Fruit fly (Drosophila melanogaster) whole organism, embryonic: ENCODE results near the gene mRpL20.
A peak's percentile ranks its signal among the peaks of the same experiment; 100 is the strongest.

Experiments used
- ATbp ChIP-seq: fragments of 200-800 bp; sonication (Bioruptor generic); optimal IDR thresholded peaks from 2 replicates; lab custom pipeline; 2017; ENCODE audit warnings: missing biosample characterization, mild to moderate bottlenecking, missing genetic modification characterization, missing genetic modification reagents
- Aef1 ChIP-seq: fragments of 200-800 bp; sonication (Bioruptor generic); IDR thresholded peaks from 3 replicates; pipeline ENCODE4 v1.3.6; 2022; ENCODE audit warnings: missing biosample characterization, missing genetic modification characterization
- BEAF-32 ChIP-seq: fragments of 200-800 bp; sonication (Bioruptor generic); optimal IDR thresholded peaks from 3 replicates; lab custom pipeline; 2017; ENCODE audit warnings: missing biosample characterization, missing genetic modification characterization, mild to moderate bottlenecking, moderate library complexity, missing genetic modification reagents
- CG10366 ChIP-seq: fragments of 200-800 bp; sonication (Bioruptor generic); IDR thresholded peaks from 2 replicates; pipeline ENCODE4 v1.3.6; 2022; ENCODE audit warnings: missing biosample characterization, missing genetic modification characterization
- CG12299 ChIP-seq: fragments of 200-800 bp; sonication (Bioruptor generic); optimal IDR thresholded peaks from 2 replicates; lab custom pipeline; 2018; ENCODE audit warnings: missing biosample characterization, mild to moderate bottlenecking, missing genetic modification characterization
- CG12659 ChIP-seq: fragments of 200-800 bp; sonication (Bioruptor generic); optimal IDR thresholded peaks from 3 replicates; lab custom pipeline; 2017; ENCODE audit warnings: mild to moderate bottlenecking, missing biosample characterization, missing genetic modification reagents, missing genetic modification characterization
- CG16815 ChIP-seq: fragments of 200-800 bp; sonication (Bioruptor generic); optimal IDR thresholded peaks from 3 replicates; lab custom pipeline; 2017; ENCODE audit warnings: missing biosample characterization, mild to moderate bottlenecking, missing genetic modification characterization
- CG1832 ChIP-seq: fragments of 200-800 bp; sonication (Bioruptor generic); optimal IDR thresholded peaks from 2 replicates; lab custom pipeline; 2017; ENCODE audit warnings: missing biosample characterization, mild to moderate bottlenecking, missing genetic modification characterization, inconsistent platforms
- CG2202 ChIP-seq: fragments of 200-800 bp; sonication (Bioruptor generic); optimal IDR thresholded peaks from 2 replicates; lab custom pipeline; 2018; ENCODE audit warnings: missing biosample characterization, mild to moderate bottlenecking, missing genetic modification characterization
- CG30403 ChIP-seq: fragments of 200-800 bp; sonication (Bioruptor generic); optimal IDR thresholded peaks from 3 replicates; lab custom pipeline; 2016; ENCODE audit warnings: missing biosample characterization, missing genetic modification characterization
- CG34376 ChIP-seq: fragments of 200-800 bp; sonication (Bioruptor generic); optimal IDR thresholded peaks from 2 replicates; lab custom pipeline; 2018; ENCODE audit warnings: missing biosample characterization, mild to moderate bottlenecking, missing genetic modification characterization
- CG3995 ChIP-seq: fragments of 200-800 bp; sonication (Bioruptor generic); optimal IDR thresholded peaks from 3 replicates; lab custom pipeline; 2016; ENCODE audit warnings: missing biosample characterization, missing genetic modification characterization
- CG4404 ChIP-seq: fragments of 200-800 bp; sonication (Bioruptor generic); IDR thresholded peaks from 2 replicates; pipeline ENCODE4 v1.3.6; 2022; ENCODE audit warnings: missing biosample characterization, missing genetic modification characterization
- CG5245 ChIP-seq: fragments of 200-800 bp; sonication (Bioruptor generic); optimal IDR thresholded peaks from 3 replicates; lab custom pipeline; 2016; ENCODE audit warnings: missing biosample characterization, missing genetic modification characterization
- CG6689 ChIP-seq: fragments of 200-800 bp; sonication (Bioruptor generic); IDR thresholded peaks from 2 replicates; pipeline ENCODE4 v1.3.6; 2022; ENCODE audit warnings: missing biosample characterization, missing genetic modification characterization
- CG6791 ChIP-seq: fragments of 200-800 bp; sonication (Bioruptor generic); IDR thresholded peaks from 3 replicates; pipeline ENCODE4 v1.3.6; 2022; ENCODE audit warnings: missing biosample characterization, missing genetic modification characterization; ENCODE audit not compliant: partially characterized antibody
- CkIIα-i1 ChIP-seq: fragments of 200-800 bp; sonication (Bioruptor generic); IDR thresholded peaks from 2 replicates; pipeline ENCODE4 v1.3.6; 2022; ENCODE audit warnings: missing biosample characterization, missing genetic modification characterization
- Fer3 ChIP-seq: fragments of 200-800 bp; sonication (Bioruptor generic); optimal IDR thresholded peaks from 2 replicates; lab custom pipeline; 2018; ENCODE audit warnings: missing biosample characterization, mild to moderate bottlenecking, missing genetic modification characterization, moderate library complexity
- HLH3B ChIP-seq: fragments of 200-800 bp; sonication (Bioruptor generic); IDR thresholded peaks from 2 replicates; pipeline ENCODE4 v1.3.6; 2022; ENCODE audit warnings: missing biosample characterization, missing genetic modification characterization
- Hand ChIP-seq: fragments of 200-800 bp; sonication (Bioruptor generic); optimal IDR thresholded peaks from 2 replicates; lab custom pipeline; 2017; ENCODE audit warnings: mild to moderate bottlenecking, missing biosample characterization, missing genetic modification reagents, missing genetic modification characterization
- MESR4 ChIP-seq: fragments of 200-800 bp; sonication (Bioruptor generic); optimal IDR thresholded peaks from 2 replicates; lab custom pipeline; 2018; ENCODE audit warnings: missing biosample characterization, mild to moderate bottlenecking, missing genetic modification characterization, moderate library complexity
- Nf-YC ChIP-seq: fragments of 200-800 bp; optimal IDR thresholded peaks from 3 replicates; lab custom pipeline; 2019; ENCODE audit warnings: missing biosample characterization, mild to moderate bottlenecking, missing genetic modification characterization, moderate library complexity
- Optix ChIP-seq: fragments of 200-800 bp; sonication (Bioruptor generic); IDR thresholded peaks from 3 replicates; pipeline ENCODE4 v1.3.6; 2022; ENCODE audit warnings: missing biosample characterization, missing genetic modification characterization
- Rx ChIP-seq: fragments of 200-800 bp; sonication (Bioruptor generic); IDR thresholded peaks from 2 replicates; pipeline ENCODE4 v1.3.6; 2022; ENCODE audit warnings: missing biosample characterization, missing genetic modification characterization
- Stat92E ChIP-seq, 3 experiments: fragments of >200 bp in 2 of 3; fragments of 200-800 bp in 1 of 3; sonication (Bioruptor generic) in 1 of 3; optimal IDR thresholded peaks; 2 replicates each; lab custom pipeline; 2017 to 2019; ENCODE audit warnings: missing biosample characterization in 3 of 3, missing genetic modification characterization in 3 of 3, mild to moderate bottlenecking in 1 of 3, moderate library complexity in 1 of 3
- amos ChIP-seq: fragments of 200-800 bp; sonication (Bioruptor generic); IDR thresholded peaks from 2 replicates; pipeline ENCODE4 v1.3.6; 2022; ENCODE audit warnings: missing biosample characterization, missing genetic modification characterization; ENCODE audit not compliant: partially characterized antibody
- ara ChIP-seq: fragments of 200-800 bp; sonication (Bioruptor generic); IDR thresholded peaks from 2 replicates; pipeline ENCODE4 v1.3.6; 2022; ENCODE audit warnings: missing biosample characterization, missing genetic modification characterization
- ato ChIP-seq: fragments of 200-800 bp; sonication (Bioruptor generic); IDR thresholded peaks from 2 replicates; pipeline ENCODE4 v1.3.6; 2022; ENCODE audit warnings: missing biosample characterization, missing genetic modification characterization; ENCODE audit not compliant: partially characterized antibody
- chinmo ChIP-seq: fragments of 200-800 bp; sonication (Bioruptor generic); IDR thresholded peaks from 4 replicates; pipeline ENCODE4 v1.3.6; 2022; ENCODE audit warnings: missing biosample characterization, missing genetic modification characterization; ENCODE audit not compliant: partially characterized antibody
- crp ChIP-seq, 2 experiments: fragments of 200-800 bp; sonication (Bioruptor generic); optimal IDR thresholded peaks; 2 replicates in 1 of 2; 3 replicates in 1 of 2; lab custom pipeline; 2017; ENCODE audit warnings: missing biosample characterization in 2 of 2, missing genetic modification characterization in 2 of 2, mild to moderate bottlenecking in 1 of 2, moderate library complexity in 1 of 2
- dmrt99B ChIP-seq: fragments of 200-800 bp; sonication (Bioruptor generic); optimal IDR thresholded peaks from 2 replicates; lab custom pipeline; 2018; ENCODE audit warnings: missing biosample characterization, mild to moderate bottlenecking, missing genetic modification characterization, moderate library complexity
- gcm ChIP-seq: fragments of 200-800 bp; sonication (Bioruptor generic); optimal IDR thresholded peaks from 2 replicates; lab custom pipeline; 2019; ENCODE audit warnings: missing biosample characterization, mild to moderate bottlenecking, missing genetic modification characterization, moderate library complexity
- gsb-n ChIP-seq: fragments of 200-800 bp; sonication (Bioruptor generic); optimal IDR thresholded peaks from 3 replicates; lab custom pipeline; 2018; ENCODE audit warnings: missing biosample characterization, mild to moderate bottlenecking, missing genetic modification characterization
- insv ChIP-seq, 2 experiments: fragments of 200-800 bp; sonication (Bioruptor generic); optimal IDR thresholded peaks; 3 replicates each; lab custom pipeline; 2016 to 2018; ENCODE audit warnings: missing biosample characterization in 2 of 2, missing genetic modification characterization in 2 of 2
- jigr1 ChIP-seq: fragments of 200-800 bp; sonication (Bioruptor generic); IDR thresholded peaks from 3 replicates; pipeline ENCODE4 v1.3.6; 2022; ENCODE audit warnings: missing biosample characterization, missing genetic modification characterization
- kay ChIP-seq: fragments of 200-800 bp; sonication (Bioruptor generic); optimal IDR thresholded peaks from 2 replicates; lab custom pipeline; 2016; ENCODE audit warnings: missing biosample characterization, missing genetic modification characterization
- kni ChIP-seq: fragments of 200-800 bp; sonication (Bioruptor generic); optimal IDR thresholded peaks from 3 replicates; lab custom pipeline; 2017; ENCODE audit warnings: mild to moderate bottlenecking, missing biosample characterization, missing genetic modification reagents, missing genetic modification characterization
- lov ChIP-seq, 2 experiments: fragments of 200-800 bp in 1 of 2; fragments of >200 bp in 1 of 2; sonication (Bioruptor generic) in 1 of 2; IDR thresholded peaks in 1 of 2; optimal IDR thresholded peaks in 1 of 2; 2 replicates in 1 of 2; 3 replicates in 1 of 2; pipeline versions ENCODE4 v1.3.6 to Lab custom; 2017 to 2022; ENCODE audit warnings: missing biosample characterization in 1 of 2, missing genetic modification characterization in 1 of 2
- nau ChIP-seq: fragments of 200-800 bp; sonication (Bioruptor generic); optimal IDR thresholded peaks from 3 replicates; lab custom pipeline; 2017; ENCODE audit warnings: missing biosample characterization, mild to moderate bottlenecking, missing genetic modification characterization, missing genetic modification reagents
- onecut ChIP-seq: fragments of 200-800 bp; sonication (Bioruptor generic); IDR thresholded peaks from 2 replicates; pipeline ENCODE4 v1.3.6; 2022; ENCODE audit warnings: missing biosample characterization, missing genetic modification characterization
- pho ChIP-seq: fragments of 200-800 bp; sonication (Bioruptor generic); optimal IDR thresholded peaks from 2 replicates; lab custom pipeline; 2016; ENCODE audit warnings: missing biosample characterization, missing genetic modification characterization
- run ChIP-seq: fragments of 200-800 bp; sonication (Bioruptor generic); optimal IDR thresholded peaks from 3 replicates; lab custom pipeline; 2018; ENCODE audit warnings: missing biosample characterization, mild to moderate bottlenecking, missing genetic modification characterization
- sd ChIP-seq: fragments of 200-800 bp; sonication (Bioruptor generic); optimal IDR thresholded peaks from 3 replicates; lab custom pipeline; 2018; ENCODE audit warnings: missing biosample characterization, mild to moderate bottlenecking, missing genetic modification characterization, moderate library complexity
- sens ChIP-seq: fragments of 200-800 bp; sonication (Bioruptor generic); peaks from one replicate; lab custom pipeline; 2016; ENCODE audit warnings: missing biosample characterization, missing genetic modification characterization
- sima ChIP-seq: fragments of 200-800 bp; sonication (Bioruptor generic); optimal IDR thresholded peaks from 2 replicates; lab custom pipeline; 2016; ENCODE audit warnings: missing biosample characterization, missing genetic modification characterization
- slp2 ChIP-seq: fragments of 200-800 bp; sonication (Bioruptor generic); optimal IDR thresholded peaks from 2 replicates; lab custom pipeline; 2016; ENCODE audit warnings: missing biosample characterization, missing genetic modification characterization
- tx ChIP-seq: fragments of 200-800 bp; sonication (Bioruptor generic); optimal IDR thresholded peaks from 2 replicates; lab custom pipeline; 2016; ENCODE audit warnings: missing biosample characterization, missing genetic modification characterization
- unc-4 ChIP-seq: fragments of 200-800 bp; sonication (Bioruptor generic); IDR thresholded peaks from 2 replicates; pipeline ENCODE4 v1.3.6; 2022; ENCODE audit warnings: missing biosample characterization, missing genetic modification characterization; ENCODE audit not compliant: partially characterized antibody

Gene mRpL20

DNA sequence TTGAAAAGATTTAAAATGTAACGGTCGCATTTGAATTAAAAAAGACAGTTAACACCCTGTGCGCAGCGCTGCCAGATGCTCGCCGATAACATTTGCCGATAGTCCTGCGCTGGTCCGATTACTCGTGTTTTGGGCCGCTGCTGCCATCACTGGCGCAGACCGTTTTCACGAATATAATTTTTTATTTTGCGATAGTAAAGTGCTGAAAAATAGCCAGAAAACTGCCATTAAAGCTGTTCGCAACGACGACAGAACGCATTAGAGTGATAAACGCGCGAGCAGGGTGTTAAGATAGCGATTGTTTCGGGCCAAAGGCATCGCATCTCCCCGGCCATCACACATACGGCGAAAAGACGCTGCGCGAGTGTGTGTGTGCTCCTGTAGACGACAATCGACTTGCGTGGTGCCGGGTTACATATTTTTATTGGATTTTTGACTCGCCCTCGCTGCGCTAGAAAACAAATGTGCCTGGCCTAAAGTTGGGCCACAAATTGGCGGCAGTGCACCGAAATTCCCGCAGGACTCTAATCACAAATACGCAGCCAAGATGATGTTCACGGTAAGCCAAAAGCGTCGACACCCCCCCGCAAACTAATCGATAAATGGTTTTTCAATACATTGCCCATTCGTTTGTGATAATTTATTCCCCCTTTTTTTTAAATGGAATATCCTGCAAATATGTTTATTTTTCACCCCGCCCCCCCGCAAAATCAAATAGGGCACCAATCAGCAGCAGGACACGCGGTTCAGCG, 19.2 kb upstream of the mRpL20 start, which contains the start of gene Srrm1 (continued):
- TF ChIP-seq unc-4, result peak; percentile 90
- no peak for TF ChIP-seq dmrt99B (tag; lab: Kevin White, UChicago)
- no peak for TF ChIP-seq nau (GFP tag; lab: Kevin White, UChicago)
- TF ChIP-seq sens (GFP tag; lab: Kevin White, UChicago), result peak; percentile 90
- peak; percentile 97 for TF ChIP-seq BEAF-32 (GFP tag; lab: Kevin White, UChicago)
- TF ChIP-seq Aef1, result no peak
- TF ChIP-seq kni (GFP tag; lab: Kevin White, UChicago), result no peak
- TF ChIP-seq MESR4, result peak; percentile 88
- TF ChIP-seq CG12659 (GFP tag; lab: Kevin White, UChicago), result peak; percentile 83
- peak in 1 of 2 experiments; percentile 20 for TF ChIP-seq crp (GFP tag; optimal IDR thresholded peaks at IDR 0.05; lab: Kevin White, UChicago)
- no peak for TF ChIP-seq Fer3 (tag; lab: Kevin White, UChicago)
- no peak for TF ChIP-seq CkIIα-i1 (GFP tag; lab: Robert Waterston, UW)
- no peak for TF ChIP-seq CG10366
- peak; percentile 67 for TF ChIP-seq pho
- TF ChIP-seq CG12299, result no peak
- TF ChIP-seq Optix (GFP tag; lab: Robert Waterston, UW), result no peak
- TF ChIP-seq CG2202 (tag; lab: Kevin White, UChicago), result no peak
- TF ChIP-seq kay (GFP tag; lab: Kevin White, UChicago), result no peak
- peak; percentile 17 for TF ChIP-seq tx (GFP tag; lab: Kevin White, UChicago)
- TF ChIP-seq amos (GFP tag; lab: Robert Waterston, UW), result peak; percentile 97
- no peak for TF ChIP-seq ara (GFP tag; lab: Robert Waterston, UW)
- TF ChIP-seq sima (GFP tag; lab: Kevin White, UChicago), result no peak
- no peak for TF ChIP-seq ATbp (GFP tag; lab: Kevin White, UChicago)
- TF ChIP-seq CG6791 (GFP tag; lab: Robert Waterston, UW), result peak; percentile 88
- no peak for TF ChIP-seq CG6689 (GFP tag; lab: Robert Waterston, UW)
- TF ChIP-seq CG5245 (GFP tag; lab: Kevin White, UChicago), result peak; percentile 4
- TF ChIP-seq onecut (GFP tag; lab: Robert Waterston, UW), result peak; percentile 94
- TF ChIP-seq HLH3B (GFP tag; lab: Robert Waterston, UW), result no peak
- TF ChIP-seq lov (optimal IDR thresholded peaks at IDR 0.05; lab: Kevin White, UChicago), result no peak
- TF ChIP-seq lov (GFP tag; IDR thresholded peaks at IDR 0.05; lab: Robert Waterston, UW), result no peak
- peak; percentile 59 for TF ChIP-seq CG30403 (GFP tag; lab: Kevin White, UChicago)
- TF ChIP-seq insv (GFP tag; optimal IDR thresholded peaks at IDR 0.05; lab: Kevin White, UChicago), result peak in 1 of 2 experiments; percentile 54
- no peak for TF ChIP-seq CG1832
- no peak for TF ChIP-seq Hand (GFP tag; lab: Kevin White, UChicago)
- no peak for TF ChIP-seq sd (tag; lab: Kevin White, UChicago)
- peak; percentile 69; the same call in 1 of the 4 replicates for TF ChIP-seq chinmo (GFP tag; lab: Robert Waterston, UW)
- TF ChIP-seq CG4404, result no peak
- TF ChIP-seq gsb-n (tag; lab: Kevin White, UChicago), result no peak
- TF ChIP-seq CG34376 (GFP tag; lab: Kevin White, UChicago), result no peak
- TF ChIP-seq Stat92E (GFP tag; optimal IDR thresholded peaks at IDR 0.05; lab: Kevin White, UChicago), result no peak
- TF ChIP-seq Rx (GFP tag; lab: Robert Waterston, UW), result no peak
- peak; percentile 13 for TF ChIP-seq CG3995
- TF ChIP-seq gcm (GFP tag; lab: Kevin White, UChicago), result no peak
- peak; percentile 25 for TF ChIP-seq Nf-YC (tag; lab: Kevin White, UChicago)
- TF ChIP-seq CG16815 (GFP tag; lab: Kevin White, UChicago), result no peak
- TF ChIP-seq run, result no peak
- TF ChIP-seq jigr1, result no peak
- peak; percentile 82 for TF ChIP-seq ato (GFP tag; lab: Robert Waterston, UW)
- TF ChIP-seq slp2, result peak; percentile 6
